Fruit fly (Drosophila melanogaster) whole organism, wandering third instar larva: Measurements from ENCODE around the gene Polr1H.

Source experiments
- Abd-B ChIP-seq: fragments of >200 bp; optimal IDR thresholded peaks from 2 replicates; lab custom pipeline; 2017; ENCODE audit warnings: missing biosample characterization, missing genetic modification characterization
- CG32264 ChIP-seq: fragments of 200-800 bp; sonication (Bioruptor generic); optimal IDR thresholded peaks from 2 replicates; lab custom pipeline; 2016; ENCODE audit warnings: missing biosample characterization, missing genetic modification characterization
- CG9705 ChIP-seq: fragments of 200-800 bp; sonication (Bioruptor generic); optimal IDR thresholded peaks from 2 replicates; lab custom pipeline; 2018; ENCODE audit warnings: missing biosample characterization, mild to moderate bottlenecking, missing genetic modification characterization
- CrebA ChIP-seq: fragments of 200-800 bp; sonication (Bioruptor generic); optimal IDR thresholded peaks from 2 replicates; lab custom pipeline; 2016; ENCODE audit warnings: missing biosample characterization, mild to moderate bottlenecking, missing genetic modification characterization, borderline replicate concordance
- Dfd ChIP-seq: fragments of >200 bp; optimal IDR thresholded peaks from 2 replicates; lab custom pipeline; 2017; ENCODE audit warnings: missing biosample characterization, missing genetic modification characterization
- Dif ChIP-seq: fragments of 200-275, 200-300 bp; sonication (Bioruptor generic); optimal IDR thresholded peaks from 2 replicates; lab custom pipeline; 2018; ENCODE audit warnings: missing biosample characterization, missing genetic modification characterization; ENCODE audit not compliant: partially characterized antibody
- GATAd ChIP-seq: sonication (Bioruptor generic); optimal IDR thresholded peaks from 2 replicates; lab custom pipeline; 2016; ENCODE audit warnings: missing biosample characterization, missing genetic modification characterization
- HLH106 ChIP-seq: fragments of 200-800 bp; optimal IDR thresholded peaks from 3 replicates; lab custom pipeline; 2019; ENCODE audit warnings: missing biosample characterization, mild to moderate bottlenecking, missing genetic modification characterization, moderate library complexity
- Hnf4 ChIP-seq: fragments of 200-800 bp; sonication (Bioruptor generic); optimal IDR thresholded peaks from 2 replicates; lab custom pipeline; 2016; ENCODE audit warnings: missing biosample characterization, mild to moderate bottlenecking, missing genetic modification characterization
- Hr78 ChIP-seq: fragments of >200 bp; optimal IDR thresholded peaks from 2 replicates; lab custom pipeline; 2017; ENCODE audit warnings: missing biosample characterization, missing genetic modification characterization
- Hr83 ChIP-seq: fragments of 200-300 bp; sonication (Bioruptor generic); optimal IDR thresholded peaks from 2 replicates; lab custom pipeline; 2016; ENCODE audit warnings: missing biosample characterization, mild to moderate bottlenecking, missing genetic modification characterization, moderate library complexity; ENCODE audit not compliant: poor library complexity, severe bottlenecking
- Jra ChIP-seq: sonication (Bioruptor generic); optimal IDR thresholded peaks from 2 replicates; lab custom pipeline; 2016; ENCODE audit warnings: missing biosample characterization, missing genetic modification characterization
- Mio ChIP-seq: sonication (Bioruptor generic); optimal IDR thresholded peaks from 2 replicates; lab custom pipeline; 2016; ENCODE audit warnings: missing biosample characterization, missing genetic modification characterization
- N ChIP-seq: fragments of >200 bp; optimal IDR thresholded peaks from 2 replicates; lab custom pipeline; 2018; ENCODE audit warnings: missing biosample characterization, missing external identifiers, missing genetic modification characterization
- OdsH ChIP-seq: fragments of 200-800 bp; sonication (Bioruptor generic); optimal IDR thresholded peaks from 2 replicates; lab custom pipeline; 2016; ENCODE audit warnings: missing biosample characterization, mild to moderate bottlenecking, missing genetic modification characterization
- Sp1 ChIP-seq: fragments of 200-800 bp; sonication (Bioruptor generic); optimal IDR thresholded peaks from 3 replicates; lab custom pipeline; 2019; ENCODE audit warnings: missing biosample characterization, mild to moderate bottlenecking, missing genetic modification characterization, moderate library complexity
- br ChIP-seq: fragments of 200-800 bp; sonication (Bioruptor generic); optimal IDR thresholded peaks from 2 replicates; lab custom pipeline; 2016; ENCODE audit warnings: missing biosample characterization, missing genetic modification characterization
- brk ChIP-seq: fragments of 200-800 bp; sonication (Bioruptor generic); optimal IDR thresholded peaks from 2 replicates; lab custom pipeline; 2016; ENCODE audit warnings: missing biosample characterization, mild to moderate bottlenecking, missing genetic modification characterization
- dl ChIP-seq, 2 experiments: fragments of 175-275, 200-275 bp in 1 of 2; fragments of 200-275 bp in 1 of 2; sonication (Bioruptor generic); optimal IDR thresholded peaks; lab custom pipeline; 2018; ENCODE audit warnings: mild to moderate bottlenecking in 2 of 2, missing biosample characterization in 2 of 2, missing genetic modification characterization in 2 of 2, moderate library complexity in 2 of 2; ENCODE audit not compliant: partially characterized antibody in 2 of 2, insufficient read depth in 1 of 2
- dsf ChIP-seq: sonication (Bioruptor generic); optimal IDR thresholded peaks from 2 replicates; lab custom pipeline; 2016; ENCODE audit warnings: missing biosample characterization, missing genetic modification characterization, borderline replicate concordance
- ey ChIP-seq: fragments of 200-800 bp; sonication (Bioruptor generic); optimal IDR thresholded peaks from 2 replicates; lab custom pipeline; 2016; ENCODE audit warnings: missing biosample characterization, missing genetic modification characterization
- foxo ChIP-seq, 2 experiments: fragments of 200-800 bp; sonication (Bioruptor generic); optimal IDR thresholded peaks; 2 replicates in 1 of 2; 3 replicates in 1 of 2; lab custom pipeline; 2016 to 2017; ENCODE audit warnings: missing biosample characterization in 2 of 2, missing genetic modification characterization in 2 of 2
- fru ChIP-seq: fragments of 200-800 bp; sonication (Bioruptor generic); optimal IDR thresholded peaks from 3 replicates; lab custom pipeline; 2016; ENCODE audit warnings: missing biosample characterization, mild to moderate bottlenecking, missing genetic modification characterization
- h ChIP-seq: fragments of 200-800 bp; sonication (Bioruptor generic); optimal IDR thresholded peaks from 3 replicates; lab custom pipeline; 2016; ENCODE audit warnings: missing biosample characterization, mild to moderate bottlenecking, missing genetic modification characterization
- jim ChIP-seq: fragments of 175-275, 200-325 bp; sonication (Bioruptor generic); optimal IDR thresholded peaks from 2 replicates; lab custom pipeline; 2016; ENCODE audit warnings: missing biosample characterization, mild to moderate bottlenecking, missing genetic modification characterization
- lola ChIP-seq: fragments of >200 bp; optimal IDR thresholded peaks from 2 replicates; lab custom pipeline; 2017; ENCODE audit warnings: missing biosample characterization, missing genetic modification characterization
- pan ChIP-seq: fragments of >200 bp; optimal IDR thresholded peaks from 2 replicates; lab custom pipeline; 2017
- rgr ChIP-seq: fragments of 200-800 bp; sonication (Bioruptor generic); optimal IDR thresholded peaks from 3 replicates; lab custom pipeline; 2016; ENCODE audit warnings: missing biosample characterization, mild to moderate bottlenecking, missing genetic modification characterization
- sv ChIP-seq: fragments of 200-800 bp; sonication (Bioruptor generic); optimal IDR thresholded peaks from 3 replicates; lab custom pipeline; 2016; ENCODE audit warnings: missing biosample characterization, missing genetic modification characterization
- tai ChIP-seq: sonication (Bioruptor generic); optimal IDR thresholded peaks from 2 replicates; lab custom pipeline; 2016; ENCODE audit warnings: missing biosample characterization, missing genetic modification characterization
- usp ChIP-seq: fragments of >200 bp; optimal IDR thresholded peaks from 2 replicates; lab custom pipeline; 2017; ENCODE audit warnings: missing biosample characterization, missing genetic modification characterization
- woc ChIP-seq: sonication (Bioruptor generic); optimal IDR thresholded peaks from 2 replicates; lab custom pipeline; 2016; ENCODE audit warnings: missing biosample characterization, mild to moderate bottlenecking, missing genetic modification characterization

The Polr1H gene

DNA sequence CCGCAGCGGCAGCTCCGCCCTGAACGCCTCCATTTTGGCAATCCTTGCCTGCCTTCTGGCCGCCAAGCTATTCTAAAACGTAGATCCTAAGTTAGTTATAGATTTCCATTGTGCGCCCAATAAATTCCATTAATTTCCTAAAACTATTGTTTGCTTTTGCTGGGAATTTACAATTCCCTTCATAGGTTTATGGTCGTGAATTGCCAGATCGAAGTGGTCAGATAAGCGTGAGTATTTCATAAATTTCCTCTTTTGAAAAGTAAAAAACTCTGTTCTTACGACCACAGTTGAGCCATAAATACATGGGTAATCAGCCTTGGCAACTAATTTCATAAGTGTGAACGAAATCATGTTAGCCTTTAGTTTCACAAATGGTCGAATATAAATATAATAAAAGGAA is 24.5 kb downstream of the Polr1H start:
- no peak for TF ChIP-seq Jra

DNA sequence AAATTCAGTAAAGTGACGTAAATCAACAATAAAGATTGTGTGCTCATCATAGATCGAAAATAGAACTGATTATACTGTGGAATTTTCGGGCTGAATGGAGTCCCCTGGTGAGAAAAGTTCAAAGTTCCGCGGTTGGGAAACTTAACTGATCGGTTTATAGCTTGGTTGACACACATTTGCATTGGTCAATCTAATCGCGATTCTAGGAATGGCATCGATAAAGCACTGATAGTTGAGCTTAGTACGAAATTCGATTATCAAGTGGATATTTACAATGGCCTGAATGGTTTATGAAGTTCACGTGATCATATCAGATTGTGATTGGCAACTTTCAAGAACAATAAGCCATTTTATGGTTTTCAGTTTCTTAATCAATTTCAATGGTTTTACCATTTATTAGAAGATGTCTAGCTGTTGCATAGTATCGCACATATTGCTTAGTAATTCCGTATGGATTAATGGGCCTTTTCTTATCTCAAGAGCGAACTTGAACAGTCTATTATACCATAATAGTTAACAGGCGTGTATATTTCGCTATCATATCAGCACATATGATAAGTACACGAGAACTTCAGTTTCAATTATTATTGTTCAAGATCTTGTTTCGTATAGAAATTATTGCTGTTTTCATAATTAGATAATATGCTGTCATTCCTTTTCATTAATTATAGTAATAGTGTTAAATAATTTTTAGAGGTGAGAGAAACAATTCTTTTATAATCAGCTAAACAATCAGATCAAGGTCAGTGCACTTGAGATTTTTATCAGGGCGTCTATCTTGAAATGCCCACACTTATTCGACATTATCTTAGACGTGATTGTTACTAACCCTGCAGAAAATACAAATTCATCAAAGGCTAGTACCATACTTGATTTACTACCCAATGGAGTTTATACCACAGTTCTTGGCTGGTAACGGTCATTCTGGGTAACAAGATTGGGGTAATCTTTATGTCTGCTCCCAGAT is 28.4 kb downstream of the Polr1H start, which contains the start of gene CG31233:
CG31233 (plus strand) TSS at position 900 of the 967 bp plus-strand sequence.
- no peak for TF ChIP-seq Hr83
- TF ChIP-seq Dfd (GFP tag; lab: Kevin White, UChicago), result no peak
- TF ChIP-seq pan (lab: Kevin White, UChicago), result no peak
- no peak for TF ChIP-seq sv (GFP tag; lab: Kevin White, UChicago)
- no peak for TF ChIP-seq GATAd (GFP tag; lab: Kevin White, UChicago)
- no peak for TF ChIP-seq br (GFP tag; lab: Kevin White, UChicago)
- TF ChIP-seq Mio (GFP tag; lab: Kevin White, UChicago), result no peak
- no peak for TF ChIP-seq OdsH (GFP tag; lab: Kevin White, UChicago)
- no peak for TF ChIP-seq brk (GFP tag; lab: Kevin White, UChicago)
- TF ChIP-seq Jra, result no peak
- TF ChIP-seq rgr (GFP tag; lab: Kevin White, UChicago), result no peak
- no peak for TF ChIP-seq woc
- TF ChIP-seq dsf (GFP tag; lab: Kevin White, UChicago), result no peak
- TF ChIP-seq N (GFP tag; lab: Kevin White, UChicago), result no peak
- TF ChIP-seq fru (GFP tag; lab: Kevin White, UChicago), result no peak
- no peak for TF ChIP-seq jim
- no peak for TF ChIP-seq CrebA (GFP tag; lab: Kevin White, UChicago)
- TF ChIP-seq foxo (GFP tag; optimal IDR thresholded peaks at IDR 0.05; lab: Kevin White, UChicago), result no peak
- TF ChIP-seq Abd-B (GFP tag; lab: Kevin White, UChicago), result no peak

DNA sequence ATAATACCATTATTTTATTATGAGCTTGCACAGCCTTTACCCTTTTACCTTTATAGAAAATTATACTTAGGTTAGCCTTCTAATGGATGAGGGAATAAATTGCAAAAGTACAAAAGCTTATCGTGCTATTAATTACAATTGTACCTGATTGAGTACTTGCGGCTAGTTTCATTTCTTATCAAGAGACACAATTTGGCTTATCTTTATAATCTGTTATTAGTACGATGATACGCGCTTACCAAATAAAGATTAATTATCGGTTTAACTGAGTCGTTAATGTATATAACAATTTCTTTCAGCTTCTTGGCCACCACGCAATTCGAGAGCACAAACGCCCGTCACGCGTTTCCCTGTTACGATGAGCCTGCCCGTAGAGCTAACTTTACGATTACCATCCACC is 31.8 kb downstream of the Polr1H start:
- TF ChIP-seq foxo (GFP tag; optimal IDR thresholded peaks at IDR 0.05; lab: Kevin White, UChicago), result no peak
- TF ChIP-seq CG32264 (GFP tag; lab: Kevin White, UChicago), result no peak
- TF ChIP-seq OdsH (GFP tag; lab: Kevin White, UChicago), result no peak
- TF ChIP-seq Hr83, result no peak
- no peak for TF ChIP-seq tai (GFP tag; lab: Kevin White, UChicago)
- no peak for TF ChIP-seq woc
- TF ChIP-seq dl (GFP tag; optimal IDR thresholded peaks at IDR 0.05; lab: Kevin White, UChicago; ENCODE audit: insufficient read depth in 1 of 2, partially characterized antibody in 2 of 2), result no peak
- TF ChIP-seq jim, result no peak
- TF ChIP-seq h (GFP tag; lab: Kevin White, UChicago), result no peak
- no peak for TF ChIP-seq fru (GFP tag; lab: Kevin White, UChicago)

DNA sequence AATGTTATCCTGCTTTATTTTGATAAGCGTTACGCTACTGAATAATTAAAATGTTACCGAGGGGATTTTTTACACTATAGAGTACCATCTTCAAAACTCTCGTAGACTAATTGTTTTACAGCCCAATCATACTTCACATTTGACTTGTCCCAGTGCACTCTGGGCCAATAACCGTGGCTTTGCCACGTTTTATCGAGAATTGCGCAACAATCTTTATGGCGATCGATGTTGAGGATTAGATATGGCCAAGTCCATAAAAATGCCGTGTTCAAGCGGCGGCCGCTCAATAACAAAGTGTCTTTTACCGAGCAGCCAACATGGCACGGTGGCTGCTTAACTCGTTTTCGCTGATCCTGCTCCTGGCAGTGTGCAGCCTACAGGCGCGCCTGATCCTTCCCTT is 32.7 kb downstream of the Polr1H start, which contains the start of gene CG31343:
CG31343 (plus strand) TSS at position 279 of the 400 bp plus-strand sequence.
- no peak for TF ChIP-seq ey (GFP tag; lab: Kevin White, UChicago)
- no peak for TF ChIP-seq Hnf4
- TF ChIP-seq Sp1 (GFP tag; lab: Kevin White, UChicago), result no peak
- no peak for TF ChIP-seq N (GFP tag; lab: Kevin White, UChicago)
- TF ChIP-seq usp (GFP tag; lab: Kevin White, UChicago), result no peak
- TF ChIP-seq Hr78, result no peak
- no peak for TF ChIP-seq jim
- TF ChIP-seq HLH106 (tag; lab: Kevin White, UChicago), result no peak
- no peak for TF ChIP-seq Dif (GFP tag; lab: Kevin White, UChicago)
- no peak for TF ChIP-seq Dfd (GFP tag; lab: Kevin White, UChicago)
- TF ChIP-seq lola (GFP tag; lab: Kevin White, UChicago), result no peak
- TF ChIP-seq CG9705, result no peak
- TF ChIP-seq Abd-B (GFP tag; lab: Kevin White, UChicago), result no peak
- no peak for TF ChIP-seq pan (lab: Kevin White, UChicago)
